Worm (Caenorhabditis elegans) whole organism, L4 larva: Measurements from ENCODE around the gene srx-64.

Experiments used
- aha-1 ChIP-seq: fragments of 150-350 bp; peaks from one replicate; lab custom pipeline; 2014; ENCODE audit warnings: missing biosample characterization, missing genetic modification characterization
- egl-27 ChIP-seq: sonication (generic microtip); optimal IDR thresholded peaks from 3 replicates; lab custom pipeline; 2017; ENCODE audit warnings: missing biosample characterization, missing genetic modification reagents, missing genetic modification characterization
- nhr-237 ChIP-seq: sonication (generic microtip); optimal IDR thresholded peaks from 2 replicates; lab custom pipeline; 2017; ENCODE audit warnings: missing biosample characterization, missing genetic modification characterization
- nhr-28 ChIP-seq: fragments of 150-350 bp; optimal IDR thresholded peaks from 2 replicates; lab custom pipeline; 2014; ENCODE audit warnings: missing biosample characterization, missing genetic modification characterization

ce11 chrV:3896018-3896417 lies 33.2 kb upstream of the srx-64 start:
- TF ChIP-seq egl-27 (no peak), nhr-237 (tag; lab: Kevin White, UChicago) (no peak), nhr-28 (tag; lab: Kevin White, UChicago) (no peak), aha-1 (tag; lab: Kevin White, UChicago) (no peak)
